Worm (Caenorhabditis elegans) whole organism, late embryonic: ENCODE data around the gene F31E3.2.

Source experiments
- fkh-10 ChIP-seq: fragments of 150-350 bp; optimal IDR thresholded peaks from 2 replicates; lab custom pipeline; 2014; ENCODE audit warnings: missing biosample characterization, missing genetic modification reagents, missing genetic modification characterization
- fkh-6 ChIP-seq: sonication (generic microtip); optimal IDR thresholded peaks from 2 replicates; lab custom pipeline; 2016; ENCODE audit warnings: missing genetic modification characterization, missing compliant biosample characterization
- ztf-16 ChIP-seq: sonication (generic microtip); optimal IDR thresholded peaks from 2 replicates; lab custom pipeline; 2017; ENCODE audit warnings: missing genetic modification characterization, missing compliant biosample characterization

DNA sequence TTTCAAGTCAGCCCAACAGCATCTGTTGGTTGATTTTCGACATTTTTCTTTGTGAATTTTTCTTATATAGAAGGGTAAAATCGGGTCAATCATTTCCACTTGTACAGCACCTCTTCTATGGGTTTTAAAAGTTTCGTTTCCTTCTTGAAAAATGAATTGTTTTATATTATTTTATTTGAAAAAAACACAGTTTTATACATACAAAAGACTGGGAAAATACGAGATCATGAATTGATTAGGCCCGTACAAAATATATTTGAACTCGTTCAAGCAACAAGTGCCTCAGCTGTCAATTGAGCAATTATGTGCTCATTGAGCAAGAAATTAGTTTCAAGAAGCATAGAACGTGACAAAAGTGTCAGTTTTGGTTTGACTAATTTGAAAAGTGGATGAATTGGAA lies 28.4 kb downstream of the F31E3.2 start:
- TF ChIP-seq fkh-6 (no peak), fkh-10 (no peak), ztf-16 (tag; lab: Kevin White, UChicago) (no peak)
